Worm (Caenorhabditis elegans) whole organism, late embryonic: ENCODE results near the gene C14C11.7.

Experiments
- C08G9.2 ChIP-seq: sonication (generic microtip); optimal IDR thresholded peaks from 2 replicates; lab custom pipeline; 2016; ENCODE audit warnings: mild to moderate bottlenecking, missing genetic modification characterization, moderate library complexity, missing compliant biosample characterization
- F13H6.1 ChIP-seq: sonication (generic microtip); optimal IDR thresholded peaks from 2 replicates; lab custom pipeline; 2016; ENCODE audit warnings: missing genetic modification characterization, missing compliant biosample characterization
- K02D7.2 ChIP-seq: sonication (generic microtip); optimal IDR thresholded peaks from 2 replicates; lab custom pipeline; 2017; ENCODE audit warnings: mild to moderate bottlenecking, missing genetic modification characterization, missing compliant biosample characterization
- Y22D7AL.16 ChIP-seq: sonication (generic microtip); optimal IDR thresholded peaks from 2 replicates; lab custom pipeline; 2016; ENCODE audit warnings: missing genetic modification characterization, missing compliant biosample characterization
- ahr-1 ChIP-seq: sonication (generic microtip); optimal IDR thresholded peaks from 2 replicates; lab custom pipeline; 2016; ENCODE audit warnings: missing genetic modification characterization, missing compliant biosample characterization
- ceh-18 ChIP-seq: sonication (generic microtip); optimal IDR thresholded peaks from 2 replicates; lab custom pipeline; 2016; ENCODE audit warnings: missing genetic modification characterization, missing compliant biosample characterization
- ceh-2 ChIP-seq: sonication (generic microtip); optimal IDR thresholded peaks from 2 replicates; lab custom pipeline; 2016; ENCODE audit warnings: missing genotype, missing genetic modification characterization, missing compliant biosample characterization
- ceh-22 ChIP-seq: sonication (generic microtip); optimal IDR thresholded peaks from 2 replicates; lab custom pipeline; 2017; ENCODE audit warnings: missing biosample characterization, missing genetic modification characterization
- ceh-24 ChIP-seq: sonication (generic microtip); optimal IDR thresholded peaks from 2 replicates; lab custom pipeline; 2016; ENCODE audit warnings: mild to moderate bottlenecking, missing genetic modification characterization, missing compliant biosample characterization
- ceh-34 ChIP-seq: sonication (generic microtip); optimal IDR thresholded peaks from 2 replicates; lab custom pipeline; 2016; ENCODE audit warnings: mild to moderate bottlenecking, missing genetic modification characterization, missing compliant biosample characterization
- ceh-48 ChIP-seq: sonication (generic microtip); optimal IDR thresholded peaks from 2 replicates; lab custom pipeline; 2016; ENCODE audit warnings: missing genetic modification characterization, inconsistent platforms, missing compliant biosample characterization
- ceh-6 ChIP-seq: fragments of 200-800 bp; sonication (Bioruptor generic); optimal IDR thresholded peaks from 2 replicates; lab custom pipeline; 2018; ENCODE audit warnings: mild to moderate bottlenecking, missing genetic modification characterization, missing compliant biosample characterization
- ceh-9 ChIP-seq: sonication (generic microtip); optimal IDR thresholded peaks from 2 replicates; lab custom pipeline; 2016; ENCODE audit warnings: mild to moderate bottlenecking, missing genetic modification characterization, inconsistent platforms, missing compliant biosample characterization
- che-1 ChIP-seq: sonication (generic microtip); optimal IDR thresholded peaks from 2 replicates; lab custom pipeline; 2016; ENCODE audit warnings: mild to moderate bottlenecking, missing genetic modification characterization, missing compliant biosample characterization
- dve-1 ChIP-seq: sonication (generic microtip); optimal IDR thresholded peaks from 2 replicates; lab custom pipeline; 2017; ENCODE audit warnings: antibody characterized with exemption, mild to moderate bottlenecking, missing genetic modification characterization, missing compliant biosample characterization
- elt-2 ChIP-seq: sonication (generic microtip); optimal IDR thresholded peaks from 2 replicates; lab custom pipeline; 2016; ENCODE audit warnings: missing genetic modification reagents, missing genetic modification characterization, missing compliant biosample characterization
- elt-4 ChIP-seq: sonication (generic microtip); optimal IDR thresholded peaks from 2 replicates; lab custom pipeline; 2016; ENCODE audit warnings: missing genetic modification characterization, missing compliant biosample characterization
- ets-4 ChIP-seq: sonication (generic microtip); optimal IDR thresholded peaks from 2 replicates; lab custom pipeline; 2016; ENCODE audit warnings: missing genetic modification characterization, missing compliant biosample characterization
- fax-1 ChIP-seq: sonication (generic microtip); optimal IDR thresholded peaks from 2 replicates; lab custom pipeline; 2016; ENCODE audit warnings: missing genotype, missing genetic modification characterization, missing compliant biosample characterization
- fkh-10 ChIP-seq: fragments of 150-350 bp; optimal IDR thresholded peaks from 2 replicates; lab custom pipeline; 2014; ENCODE audit warnings: missing biosample characterization, missing genetic modification reagents, missing genetic modification characterization
- hlh-13 ChIP-seq: fragments of 200-800 bp; sonication (Bioruptor generic); optimal IDR thresholded peaks from 2 replicates; lab custom pipeline; 2018; ENCODE audit warnings: mild to moderate bottlenecking, missing genetic modification characterization, missing compliant biosample characterization
- hlh-15 ChIP-seq: sonication (generic microtip); optimal IDR thresholded peaks from 2 replicates; lab custom pipeline; 2016; ENCODE audit warnings: missing genetic modification characterization, missing compliant biosample characterization
- hlh-30 ChIP-seq: sonication (generic microtip); optimal IDR thresholded peaks from 2 replicates; lab custom pipeline; 2017; ENCODE audit warnings: antibody characterized with exemption, missing genetic modification characterization, missing compliant biosample characterization; ENCODE audit not compliant: insufficient read depth
- lin-11 ChIP-seq: fragments of 200-800 bp; sonication (Bioruptor generic); optimal IDR thresholded peaks from 2 replicates; lab custom pipeline; 2018; ENCODE audit warnings: mild to moderate bottlenecking, missing genetic modification characterization, missing compliant biosample characterization
- nfya-1 ChIP-seq: sonication (generic microtip); optimal IDR thresholded peaks from 2 replicates; lab custom pipeline; 2017; ENCODE audit warnings: missing genetic modification characterization, mild to moderate bottlenecking, missing compliant biosample characterization, antibody characterized with exemption, moderate library complexity
- nhr-11 ChIP-seq: fragments of 150-350 bp; optimal IDR thresholded peaks from 2 replicates; lab custom pipeline; 2014; ENCODE audit warnings: missing biosample characterization, missing genetic modification characterization
- nhr-232 ChIP-seq: sonication (generic microtip); optimal IDR thresholded peaks from 2 replicates; lab custom pipeline; 2016; ENCODE audit warnings: missing genetic modification characterization, missing compliant biosample characterization
- odd-2 ChIP-seq: sonication (generic microtip); optimal IDR thresholded peaks from 2 replicates; lab custom pipeline; 2017; ENCODE audit warnings: antibody characterized with exemption, mild to moderate bottlenecking, missing genetic modification characterization, missing compliant biosample characterization
- pax-1 ChIP-seq: fragments of 150-350 bp; optimal IDR thresholded peaks from 2 replicates; lab custom pipeline; 2014; ENCODE audit warnings: missing biosample characterization, missing genetic modification characterization
- pha-2 ChIP-seq: sonication (generic microtip); optimal IDR thresholded peaks from 2 replicates; lab custom pipeline; 2017; ENCODE audit warnings: mild to moderate bottlenecking, missing genetic modification characterization, missing compliant biosample characterization
- pha-4 ChIP-seq: fragments of 150-350 bp; optimal IDR thresholded peaks from 2 replicates; lab custom pipeline; 2018; ENCODE audit warnings: missing biosample characterization, missing genetic modification reagents, missing genetic modification characterization
- pros-1 ChIP-seq: fragments of 150-350 bp; optimal IDR thresholded peaks from 2 replicates; lab custom pipeline; 2014; ENCODE audit warnings: missing biosample characterization, missing genetic modification reagents, missing genetic modification characterization
- ref-2 ChIP-seq: sonication (generic microtip); optimal IDR thresholded peaks from 2 replicates; lab custom pipeline; 2016; ENCODE audit warnings: missing genetic modification characterization, missing compliant biosample characterization
- rnt-1 ChIP-seq: sonication (generic microtip); optimal IDR thresholded peaks from 2 replicates; lab custom pipeline; 2016; ENCODE audit warnings: missing genetic modification characterization, missing compliant biosample characterization
- sox-2 ChIP-seq: fragments of 200-800 bp; sonication (Bioruptor generic); IDR thresholded peaks from 2 replicates; pipeline ENCODE4 v1.3.6; 2022; ENCODE audit warnings: missing genetic modification reagents, missing genetic modification characterization, missing compliant biosample characterization
- syd-9 ChIP-seq: sonication (generic microtip); optimal IDR thresholded peaks from 2 replicates; lab custom pipeline; 2016; ENCODE audit warnings: mild to moderate bottlenecking, missing genetic modification characterization, moderate library complexity, missing compliant biosample characterization
- tbx-2 ChIP-seq: sonication (generic microtip); optimal IDR thresholded peaks from 2 replicates; lab custom pipeline; 2016; ENCODE audit warnings: missing genetic modification characterization, missing compliant biosample characterization
- tbx-7 ChIP-seq: sonication (generic microtip); optimal IDR thresholded peaks from 2 replicates; lab custom pipeline; 2016; ENCODE audit warnings: missing genotype, missing genetic modification characterization, missing compliant biosample characterization
- unc-42 ChIP-seq: sonication (generic microtip); optimal IDR thresholded peaks from 2 replicates; lab custom pipeline; 2016; ENCODE audit warnings: missing genotype, missing genetic modification characterization, missing compliant biosample characterization
- unc-86 ChIP-seq: sonication (generic microtip); optimal IDR thresholded peaks from 2 replicates; lab custom pipeline; 2016; ENCODE audit warnings: missing genetic modification characterization, missing compliant biosample characterization
- zip-5 ChIP-seq: sonication (generic microtip); optimal IDR thresholded peaks from 2 replicates; lab custom pipeline; 2016; ENCODE audit warnings: missing genetic modification characterization, missing compliant biosample characterization
- ztf-16 ChIP-seq: sonication (generic microtip); optimal IDR thresholded peaks from 2 replicates; lab custom pipeline; 2017; ENCODE audit warnings: missing genetic modification characterization, missing compliant biosample characterization

The C14C11.7 gene

DNA sequence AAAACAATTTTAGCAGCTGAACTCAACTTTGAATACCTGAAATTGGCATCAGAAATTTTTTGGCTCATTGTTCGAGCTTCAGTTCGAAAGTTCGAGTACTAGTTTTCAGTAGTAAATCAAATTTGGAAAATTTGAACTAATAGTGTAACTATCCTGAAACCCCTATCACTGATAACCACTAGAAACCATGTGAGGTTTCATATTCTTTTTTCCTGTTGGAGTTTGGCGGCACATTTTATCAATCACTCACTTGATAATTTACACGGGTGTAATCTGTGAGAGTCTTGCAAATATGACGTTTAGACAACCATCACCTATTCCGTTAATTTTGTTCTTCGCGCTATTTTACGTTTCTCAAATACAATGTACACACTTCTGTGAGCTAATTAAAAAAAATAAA is 18.5 kb downstream of the C14C11.7 start, which contains the start of gene C14C11.4:
C14C11.4 (plus strand) TSS at position 252 of the 400 bp plus-strand sequence.
- TF ChIP-seq tbx-2 (tag; lab: Kevin White, UChicago) = no peak
- no peak for TF ChIP-seq ceh-34 (tag; lab: Kevin White, UChicago)
- TF ChIP-seq pros-1 (tag; lab: Kevin White, UChicago) = no peak
- TF ChIP-seq unc-86 (tag; lab: Kevin White, UChicago) = no peak
- no peak for TF ChIP-seq ref-2 (tag; lab: Kevin White, UChicago)

DNA sequence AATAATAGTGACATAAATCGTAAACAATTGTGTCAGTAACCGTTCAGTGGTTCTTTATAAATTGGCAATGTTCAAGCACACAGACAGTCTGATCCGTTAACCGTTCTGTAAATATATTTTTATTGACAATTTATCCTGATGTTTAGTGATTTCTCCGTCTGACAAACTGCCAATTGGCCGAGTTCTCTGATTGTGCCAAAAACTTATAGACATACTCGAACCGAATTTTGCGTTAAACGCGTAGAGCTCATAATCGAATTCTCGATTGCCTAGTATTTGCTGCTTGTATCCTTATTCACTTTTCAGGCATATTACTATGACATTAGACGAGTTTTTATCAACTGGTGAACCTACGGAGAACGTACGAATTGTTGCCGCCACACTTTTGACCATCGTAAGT is 21.7 kb downstream of the C14C11.7 start, which contains the start of gene srx-117:
srx-117 (plus strand) TSS at position 301 of the 400 bp plus-strand sequence.
- TF ChIP-seq ceh-9 (tag; lab: Kevin White, UChicago) (no peak), nhr-232 (tag; lab: Kevin White, UChicago) (no peak), ceh-22 (tag; lab: Kevin White, UChicago) (no peak), ref-2 (tag; lab: Kevin White, UChicago) (no peak), tbx-7 (tag; lab: Kevin White, UChicago) (no peak), pha-4 (tag; lab: Kevin White, UChicago) (no peak), pros-1 (tag; lab: Kevin White, UChicago) (no peak), lin-11 (tag; lab: Kevin White, UChicago) (no peak), unc-86 (tag; lab: Kevin White, UChicago) (no peak), rnt-1 (tag; lab: Kevin White, UChicago) (no peak), ceh-2 (tag; lab: Kevin White, UChicago) (no peak), ceh-34 (tag; lab: Kevin White, UChicago) (no peak), hlh-30 (tag; lab: Kevin White, UChicago) (no peak), nfya-1 (tag; lab: Kevin White, UChicago) (no peak)

DNA sequence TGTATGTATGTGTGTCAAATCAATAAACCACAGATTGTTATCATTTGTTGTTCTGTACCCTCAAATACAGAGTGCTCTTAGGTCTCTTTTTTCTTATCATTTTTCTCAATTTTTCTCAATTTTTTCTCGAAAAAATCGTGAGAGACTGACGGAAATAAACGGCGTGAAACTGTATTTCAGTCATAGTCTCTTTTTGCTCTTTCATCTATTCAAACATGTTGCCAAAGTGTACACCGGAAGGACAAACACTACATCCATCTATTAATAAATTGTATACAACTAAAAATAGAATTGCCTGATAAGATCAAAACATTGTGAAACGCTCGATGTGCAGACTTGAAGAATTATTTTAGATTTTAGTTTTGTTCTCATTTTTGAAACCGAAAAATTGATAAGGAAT is 31.4 kb downstream of the C14C11.7 start:
- no peak for TF ChIP-seq ets-4 (tag; lab: Kevin White, UChicago)
- peak; percentile 39 for TF ChIP-seq elt-2
- TF ChIP-seq ceh-2 (tag; lab: Kevin White, UChicago) = no peak
- no peak for TF ChIP-seq Y22D7AL.16 (tag; lab: Kevin White, UChicago)
- no peak for TF ChIP-seq hlh-15 (tag; lab: Kevin White, UChicago)
- no peak for TF ChIP-seq C08G9.2
- TF ChIP-seq nfya-1 (tag; lab: Kevin White, UChicago) = no peak
- TF ChIP-seq ceh-48 (tag; lab: Kevin White, UChicago) = no peak
- TF ChIP-seq pha-2 (tag; lab: Kevin White, UChicago) = no peak

DNA sequence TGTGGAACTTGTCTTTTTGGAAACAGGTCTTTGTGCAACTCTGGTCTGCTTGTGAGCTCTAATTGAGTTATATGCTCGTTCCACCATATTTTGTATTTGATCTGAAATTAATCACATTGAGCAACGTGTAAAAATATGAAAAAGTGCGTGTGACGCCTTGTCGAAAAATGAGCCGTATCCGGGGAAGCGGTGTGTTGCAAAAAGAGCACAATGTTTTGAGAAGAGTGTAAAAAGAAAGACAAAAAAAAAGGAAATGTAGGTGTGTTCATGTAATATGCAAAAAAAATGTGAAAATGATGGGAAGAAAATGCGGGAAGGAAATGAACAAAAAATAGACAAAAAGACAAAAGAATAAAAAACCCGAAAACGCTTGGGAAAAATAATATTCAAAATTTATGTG is 35.1 kb downstream of the C14C11.7 start, which contains the start of gene acy-4:
acy-4 (minus strand) TSS at position 101 of the 400 bp plus-strand sequence.
- TF ChIP-seq sox-2 (no peak), unc-42 (tag; lab: Kevin White, UChicago) (no peak), elt-4 (tag; lab: Kevin White, UChicago) (no peak), zip-5 (tag; lab: Kevin White, UChicago) (no peak), ceh-6 (GFP tag; lab: Kevin White, UChicago) (no peak), fkh-10 (GFP tag; lab: Kevin White, UChicago) (no peak), ahr-1 (tag; lab: Kevin White, UChicago) (no peak), pax-1 (tag; lab: Kevin White, UChicago) (no peak), fax-1 (tag; lab: Kevin White, UChicago) (no peak), nfya-1 (tag; lab: Kevin White, UChicago) (no peak), dve-1 (no peak)
- TF ChIP-seq, all 69 proteins: peak for 0

DNA sequence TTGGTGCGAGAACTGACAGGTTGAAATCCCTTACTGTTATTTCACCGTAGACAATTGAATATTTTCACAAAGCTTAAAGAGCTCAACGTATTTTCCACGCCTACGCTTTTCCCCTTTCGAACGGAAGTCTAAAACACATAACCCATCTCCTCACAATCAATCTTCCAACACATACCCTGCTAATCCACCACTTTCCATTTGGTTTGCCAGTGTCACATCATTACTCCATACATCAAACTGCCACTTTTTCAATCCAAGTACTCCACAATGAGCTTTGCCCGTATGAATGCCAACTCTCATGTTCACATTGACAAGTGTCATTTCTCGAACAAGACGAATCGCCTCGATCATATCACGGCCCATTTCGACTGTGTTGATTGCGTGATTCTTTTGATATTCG is 37.9 kb downstream of the C14C11.7 start:
- TF ChIP-seq ceh-34 (tag; lab: Kevin White, UChicago) (no peak), odd-2 (no peak), elt-2 (no peak), che-1 (no peak), F13H6.1 (tag; lab: Kevin White, UChicago) (no peak), ceh-2 (tag; lab: Kevin White, UChicago) (no peak), nfya-1 (tag; lab: Kevin White, UChicago) (no peak), ceh-18 (tag; lab: Kevin White, UChicago) (no peak), ceh-9 (tag; lab: Kevin White, UChicago) (no peak), syd-9 (tag; lab: Kevin White, UChicago) (no peak), rnt-1 (tag; lab: Kevin White, UChicago) (no peak), ahr-1 (tag; lab: Kevin White, UChicago) (no peak), K02D7.2 (no peak), ceh-6 (GFP tag; lab: Kevin White, UChicago) (no peak), ztf-16 (no peak), nhr-11 (no peak), hlh-13 (GFP tag; lab: Kevin White, UChicago) (no peak), unc-86 (tag; lab: Kevin White, UChicago) (no peak), ceh-24 (tag; lab: Kevin White, UChicago) (no peak)
